Worm (Caenorhabditis elegans) whole organism, midembryonic: Measurements from ENCODE around the gene ZK1320.11.
A peak's percentile ranks its signal among the peaks of the same experiment; 100 is the strongest.

Experiments
- T22C8.4 ChIP-seq: fragments of 200-800 bp; sonication (Bioruptor generic); IDR thresholded peaks from 2 replicates; pipeline ENCODE4 v1.3.6; 2022; ENCODE audit warnings: missing genetic modification characterization, missing compliant biosample characterization
- cog-1 ChIP-seq: sonication (generic microtip); optimal IDR thresholded peaks from 2 replicates; lab custom pipeline; 2016; ENCODE audit warnings: missing genetic modification characterization, missing compliant biosample characterization
- flt-1 ChIP-seq: fragments of 200-800 bp; sonication (Bioruptor generic); IDR thresholded peaks from 2 replicates; pipeline ENCODE4 v1.3.6; 2022; ENCODE audit warnings: missing genetic modification characterization, missing compliant biosample characterization
- klf-2 ChIP-seq: fragments of 200-800 bp; sonication (Bioruptor generic); conservative IDR thresholded peaks from 2 replicates; pipeline ENCODE4 v1.3.6; 2022; ENCODE audit warnings: missing genetic modification reagents, missing genetic modification characterization, missing compliant biosample characterization
- med-1 ChIP-seq: sonication (generic microtip); optimal IDR thresholded peaks from 2 replicates; lab custom pipeline; 2017; ENCODE audit warnings: missing genetic modification characterization, mild to moderate bottlenecking, missing compliant biosample characterization, antibody characterized with exemption, missing genetic modification reagents; ENCODE audit not compliant: insufficient read depth
- ref-1 ChIP-seq: fragments of 200-800 bp; sonication (Bioruptor generic); conservative IDR thresholded peaks from 2 replicates; pipeline ENCODE4 v1.3.6; 2022; ENCODE audit warnings: missing genetic modification reagents, missing genetic modification characterization, missing compliant biosample characterization
- tab-1 ChIP-seq: fragments of 200-800 bp; sonication (Bioruptor generic); IDR thresholded peaks from 2 replicates; pipeline ENCODE4 v1.3.6; 2022; ENCODE audit warnings: missing genetic modification characterization, missing compliant biosample characterization
- ztf-23 ChIP-seq: fragments of 200-800 bp; sonication (Bioruptor generic); IDR thresholded peaks from 2 replicates; pipeline ENCODE4 v1.3.6; 2022; ENCODE audit warnings: missing genetic modification reagents, missing genetic modification characterization, missing compliant biosample characterization
- ztf-29 ChIP-seq: fragments of 200-800 bp; sonication (Bioruptor generic); IDR thresholded peaks from 2 replicates; pipeline ENCODE4 v1.3.6; 2022; ENCODE audit warnings: missing genetic modification reagents, missing genetic modification characterization, missing compliant biosample characterization

ZK1320.11 gene

DNA sequence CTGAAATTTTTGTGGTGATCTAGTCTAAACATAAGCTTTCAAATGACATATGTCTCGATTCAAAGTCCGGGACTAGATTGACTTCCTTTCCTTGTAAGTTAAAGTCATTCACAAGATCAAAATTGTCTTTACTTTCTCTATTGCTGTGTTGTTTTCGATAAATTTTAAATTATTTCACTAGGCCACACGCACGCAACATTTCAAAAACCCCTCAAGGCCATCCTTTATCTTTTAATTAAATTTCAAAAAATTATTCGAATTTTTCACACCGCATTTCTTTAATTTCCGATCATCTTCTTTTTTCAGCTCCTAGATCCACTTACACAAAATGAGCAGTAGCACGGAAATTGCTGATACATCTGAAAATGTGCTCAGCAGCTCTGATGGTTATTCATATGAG is 31.1 kb upstream of the ZK1320.11 start, which contains the start of gene ZK1307.7:
TSS of gene ZK1307.7 (plus strand) at position 301 of the 400 bp plus-strand sequence.
- TF ChIP-seq med-1 (GFP tag; lab: Kevin White, UChicago) (no peak), cog-1 (tag; lab: Kevin White, UChicago) (no peak), flt-1 (GFP tag; lab: Robert Waterston, UW) (no peak), klf-2 (GFP tag; lab: Robert Waterston, UW) (no peak), ref-1 (GFP tag; lab: Robert Waterston, UW) (no peak), tab-1 (GFP tag; lab: Robert Waterston, UW) (no peak), ztf-23 (no peak), ztf-29 (GFP tag; lab: Robert Waterston, UW) (no peak), T22C8.4 (GFP tag; lab: Robert Waterston, UW) (no peak)

ce11 chrII:9644438-9644837 is 23.0 kb upstream of the ZK1320.11 start, which contains the start of gene fzr-1:
Gene fzr-1 (minus strand): TSS chrII:9644466.
- TF ChIP-seq ref-1 (GFP tag; lab: Robert Waterston, UW) (no peak), med-1 (GFP tag; lab: Kevin White, UChicago) (no peak), ztf-29 (GFP tag; lab: Robert Waterston, UW) (no peak), klf-2 (GFP tag; lab: Robert Waterston, UW) (no peak), T22C8.4 (GFP tag; lab: Robert Waterston, UW) (no peak), flt-1 (GFP tag; lab: Robert Waterston, UW) (no peak), tab-1 (GFP tag; lab: Robert Waterston, UW) (no peak), cog-1 (tag; lab: Kevin White, UChicago) (no peak), ztf-23 (no peak)

ce11 chrII:9644940-9645634 is 22.3 kb upstream of the ZK1320.11 start:
- TF ChIP-seq ztf-23 = no peak
- TF ChIP-seq ztf-29 (GFP tag; lab: Robert Waterston, UW) = peak; percentile 25; the same call in 1 of the 2 replicates

ce11 chrII:9646122-9646555 is 21.3 kb upstream of the ZK1320.11 start:
- TF ChIP-seq flt-1 (GFP tag; lab: Robert Waterston, UW) (peak; percentile 67; the same call in 1 of the 2 replicates), T22C8.4 (GFP tag; lab: Robert Waterston, UW) (peak; percentile 82), ref-1 (GFP tag; lab: Robert Waterston, UW) (no peak), tab-1 (GFP tag; lab: Robert Waterston, UW) (0 out of 2 replicates have a peak, but pooled peaks have one; percentile 53), cog-1 (tag; lab: Kevin White, UChicago) (peak; percentile 65), ztf-23 (peak; percentile 62; the same call in 1 of the 2 replicates), klf-2 (GFP tag; lab: Robert Waterston, UW) (no peak), med-1 (GFP tag; lab: Kevin White, UChicago) (no peak)

ce11 chrII:9646928-9647838 is 20.2 kb upstream of the ZK1320.11 start, which contains the start of gene sqv-8:
Gene sqv-8 (plus strand): TSS chrII:9646978.
- peak; percentile 35; the same call in 1 of the 2 replicates for TF ChIP-seq T22C8.4 (GFP tag; lab: Robert Waterston, UW)
- no peak for TF ChIP-seq tab-1 (GFP tag; lab: Robert Waterston, UW)

DNA sequence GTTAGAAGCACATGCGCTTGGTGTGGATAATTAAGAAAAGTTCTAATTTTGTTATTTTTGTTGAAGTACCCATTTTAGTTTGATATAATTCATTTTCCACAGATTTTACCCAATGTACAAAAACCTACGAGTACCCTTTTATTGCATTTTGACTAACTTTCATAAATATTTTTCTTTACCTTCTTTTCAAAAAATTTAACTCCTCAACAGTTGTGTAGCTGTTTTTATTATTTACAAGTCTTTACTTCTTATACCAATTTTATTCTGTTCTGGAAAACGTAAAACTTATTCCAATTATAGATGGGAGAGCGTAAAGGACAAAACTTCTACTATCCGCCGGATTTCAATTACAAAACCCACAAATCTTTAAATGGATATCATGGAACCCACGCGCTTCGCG is 18.2 kb upstream of the ZK1320.11 start, which contains the start of gene ZK1307.9:
TSS of gene ZK1307.9 (plus strand) at position 301 of the 400 bp plus-strand sequence.
- no peak for TF ChIP-seq med-1 (GFP tag; lab: Kevin White, UChicago)
- no peak for TF ChIP-seq klf-2 (GFP tag; lab: Robert Waterston, UW)

DNA sequence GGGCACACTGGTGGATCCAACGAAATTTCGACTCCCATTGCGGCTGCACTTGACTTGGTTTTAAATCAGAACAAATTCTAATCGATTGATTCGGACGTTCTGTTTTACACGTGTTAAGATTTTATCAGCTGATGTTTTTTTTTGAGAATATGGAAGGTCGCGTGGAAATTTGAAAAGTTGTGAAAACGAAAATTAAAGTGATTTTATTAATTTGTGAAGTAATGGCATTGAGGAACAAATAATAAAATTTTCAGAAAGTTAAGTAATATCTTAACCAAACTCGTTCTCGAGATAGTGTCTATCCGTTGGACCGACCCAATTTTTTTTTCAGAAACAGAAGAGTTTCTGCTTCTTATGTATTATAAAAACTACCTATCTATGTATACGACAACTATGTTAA is 15.7 kb upstream of the ZK1320.11 start, which contains the start of gene ZK1307.4:
TSS of gene ZK1307.4 (minus strand) at position 101 of the 400 bp plus-strand sequence.
- TF ChIP-seq flt-1 (GFP tag; lab: Robert Waterston, UW) (no peak), ztf-29 (GFP tag; lab: Robert Waterston, UW) (no peak), ztf-23 (no peak)

DNA sequence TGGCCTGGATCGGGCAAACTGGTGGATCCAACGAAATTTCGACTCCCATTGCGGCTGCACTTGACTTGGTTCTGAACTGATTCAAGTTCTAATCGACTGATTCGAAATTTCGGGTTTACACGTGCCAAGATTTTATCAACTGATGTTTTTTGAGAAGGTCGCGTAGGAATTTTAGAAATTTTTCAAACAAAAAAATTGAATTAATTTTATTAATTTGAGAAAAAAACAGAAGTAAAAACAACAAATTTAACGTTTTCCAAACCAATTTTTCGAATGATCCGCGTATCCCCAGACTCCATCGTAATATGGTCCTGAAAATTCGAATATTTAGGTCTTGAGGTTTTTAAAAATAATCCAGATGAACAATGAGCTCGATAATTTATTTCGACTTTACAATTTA is 14.5 kb upstream of the ZK1320.11 start, which contains the start of gene ZK1307.3:
TSS of gene ZK1307.3 (minus strand) at position 101 of the 400 bp plus-strand sequence.
- TF ChIP-seq ztf-23 = no peak
- TF ChIP-seq ztf-29 (GFP tag; lab: Robert Waterston, UW) = no peak

- TF ChIP-seq ztf-29 (GFP tag; lab: Robert Waterston, UW) = no peak
- no peak for TF ChIP-seq T22C8.4 (GFP tag; lab: Robert Waterston, UW)
- TF ChIP-seq tab-1 (GFP tag; lab: Robert Waterston, UW) = no peak
- TF ChIP-seq flt-1 (GFP tag; lab: Robert Waterston, UW) = no peak
- TF ChIP-seq cog-1 (tag; lab: Kevin White, UChicago) = no peak
These were observed 13.7 kb upstream of the ZK1320.11 start, which contains the start of gene ZK1307.2 for ce11 chrII:9653679-9654078. Gene ZK1307.2 (minus strand): TSS chrII:9653952.
